Worm (Caenorhabditis elegans) whole organism, L3 larva: Measurements from ENCODE around the gene fbxb-104.
A peak's percentile ranks its signal among the peaks of the same experiment; 100 is the strongest.

ENCODE experiments used
- R02D3.7 ChIP-seq: fragments of 150-350 bp; optimal IDR thresholded peaks from 2 replicates; lab custom pipeline; 2014; ENCODE audit warnings: missing biosample characterization, missing genetic modification characterization
- ZK546.5 ChIP-seq: sonication (generic microtip); optimal IDR thresholded peaks from 2 replicates; lab custom pipeline; 2017; ENCODE audit warnings: missing biosample characterization, missing genetic modification characterization
- aly-2 ChIP-seq: fragments of 150-350 bp; optimal IDR thresholded peaks from 2 replicates; lab custom pipeline; 2014; ENCODE audit warnings: missing biosample characterization, missing genetic modification characterization
- ama-1 ChIP-seq: fragments of 150-350 bp; optimal IDR thresholded peaks from 2 replicates; lab custom pipeline; 2018
- ceh-82 ChIP-seq: fragments of 150-350 bp; optimal IDR thresholded peaks from 2 replicates; lab custom pipeline; 2014; ENCODE audit warnings: missing biosample characterization, missing genetic modification characterization
- egl-27 ChIP-seq: sonication (generic microtip); optimal IDR thresholded peaks from 4 replicates; lab custom pipeline; 2017; ENCODE audit warnings: missing biosample characterization, missing genetic modification reagents, missing genetic modification characterization
- fkh-10 ChIP-seq: sonication (generic microtip); optimal IDR thresholded peaks from 2 replicates; lab custom pipeline; 2017; ENCODE audit warnings: missing biosample characterization, missing genetic modification reagents, missing genetic modification characterization
- jun-1 ChIP-seq: fragments of 150-350 bp; optimal IDR thresholded peaks from 2 replicates; lab custom pipeline; 2014; ENCODE audit warnings: missing biosample characterization, missing genetic modification reagents, missing genetic modification characterization
- lin-39 ChIP-seq: fragments of 150-350 bp; optimal IDR thresholded peaks from 2 replicates; lab custom pipeline; 2018; ENCODE audit warnings: missing biosample characterization, missing genetic modification reagents, missing genetic modification characterization
- nfya-1 ChIP-seq: sonication (generic microtip); optimal IDR thresholded peaks from 2 replicates; lab custom pipeline; 2017; ENCODE audit warnings: missing genetic modification characterization, mild to moderate bottlenecking, missing compliant biosample characterization, antibody characterized with exemption, moderate library complexity; ENCODE audit not compliant: insufficient read depth
- nhr-11 ChIP-seq: fragments of 150-350 bp; optimal IDR thresholded peaks from 2 replicates; lab custom pipeline; 2014; ENCODE audit warnings: missing biosample characterization, missing genetic modification characterization
- snpc-4 ChIP-seq: fragments of 150-350 bp; optimal IDR thresholded peaks from 2 replicates; lab custom pipeline; 2014; ENCODE audit warnings: missing biosample characterization, missing genetic modification characterization
- unc-62 ChIP-seq: fragments of 150-350 bp; sonication (generic microtip); optimal IDR thresholded peaks from 4 replicates; lab custom pipeline; 2014; ENCODE audit warnings: missing biosample characterization, missing genetic modification reagents, missing genetic modification characterization
- ztf-11 ChIP-seq: fragments of 150-350 bp; optimal IDR thresholded peaks from 2 replicates; lab custom pipeline; 2014; ENCODE audit warnings: missing biosample characterization, missing genetic modification characterization

DNA sequence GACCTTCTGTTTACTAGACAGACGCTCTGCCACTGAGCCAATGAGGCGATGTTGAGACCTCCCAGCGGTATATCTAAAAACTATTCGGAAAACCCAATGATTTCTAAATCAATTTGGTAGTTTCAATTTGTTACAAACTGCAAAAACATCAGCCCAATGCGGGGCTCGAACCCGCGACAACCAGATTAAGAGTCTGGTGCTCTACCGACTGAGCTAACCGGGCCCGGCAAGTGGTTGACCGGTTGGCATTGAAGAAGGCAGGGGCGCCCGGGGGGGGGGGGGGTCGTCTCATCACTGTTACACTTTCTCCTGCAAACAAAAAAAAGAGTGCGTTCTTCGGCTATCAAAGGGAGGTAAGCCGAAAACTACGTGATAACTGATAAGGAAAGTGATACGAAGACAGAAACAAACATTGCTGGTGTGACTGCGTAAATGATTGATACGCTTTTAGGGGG, 37.8 kb downstream of the fbxb-104 start:
- TF ChIP-seq nfya-1 (tag; lab: Kevin White, UChicago) (peak; percentile 15), ceh-82 (tag; lab: Kevin White, UChicago) (no peak), ZK546.5 (tag; lab: Kevin White, UChicago) (no peak), nhr-11 (tag; lab: Kevin White, UChicago) (no peak), ama-1 (lab: Kevin White, UChicago) (no peak), lin-39 (tag; lab: Kevin White, UChicago) (peak; percentile 56), R02D3.7 (tag; lab: Kevin White, UChicago) (no peak), aly-2 (no peak), jun-1 (tag; lab: Kevin White, UChicago) (no peak), fkh-10 (GFP tag; lab: Kevin White, UChicago) (no peak), ztf-11 (tag; lab: Kevin White, UChicago) (no peak), egl-27 (tag; lab: Kevin White, UChicago) (no peak), snpc-4 (tag; lab: Kevin White, UChicago) (no peak), unc-62 (GFP tag; lab: Kevin White, UChicago) (no peak)
